Worm (Caenorhabditis elegans) whole organism, mixed stage, embryonic: Measurements from ENCODE around the gene aak-1.

ENCODE experiments used
- bed-3 ChIP-seq: fragments of 200-800 bp; sonication (Bioruptor generic); optimal IDR thresholded peaks from 3 replicates; lab custom pipeline; 2018; ENCODE audit warnings: mild to moderate bottlenecking, missing genetic modification characterization, moderate library complexity, missing compliant biosample characterization
- ceh-39 ChIP-seq: fragments of 150-350 bp; optimal IDR thresholded peaks from 2 replicates; lab custom pipeline; 2014; ENCODE audit warnings: missing biosample characterization, missing genetic modification characterization
- ceh-83 ChIP-seq: fragments of 200-800 bp; sonication (Bioruptor generic); optimal IDR thresholded peaks from 2 replicates; lab custom pipeline; 2018; ENCODE audit warnings: mild to moderate bottlenecking, missing genetic modification characterization, missing compliant biosample characterization
- ces-1 ChIP-seq: fragments of 150-350 bp; optimal IDR thresholded peaks from 2 replicates; lab custom pipeline; 2014; ENCODE audit warnings: missing biosample characterization, missing genetic modification reagents, missing genetic modification characterization
- cnd-1 ChIP-seq: fragments of 200-800 bp; sonication (Bioruptor generic); optimal IDR thresholded peaks from 2 replicates; lab custom pipeline; 2018; ENCODE audit warnings: mild to moderate bottlenecking, missing genetic modification characterization, missing compliant biosample characterization
- drap-1 ChIP-seq: fragments of 200-800 bp; sonication (Bioruptor generic); optimal IDR thresholded peaks from 3 replicates; lab custom pipeline; 2018; ENCODE audit warnings: mild to moderate bottlenecking, missing genetic modification characterization, missing compliant biosample characterization
- elt-1 ChIP-seq: sonication (generic microtip); optimal IDR thresholded peaks from 2 replicates; lab custom pipeline; 2017; ENCODE audit warnings: missing genetic modification characterization, mild to moderate bottlenecking, missing compliant biosample characterization, antibody characterized with exemption, moderate library complexity, borderline replicate concordance; ENCODE audit not compliant: insufficient read depth
- flh-1 ChIP-seq: fragments of 200-800 bp; sonication (Bioruptor generic); optimal IDR thresholded peaks from 2 replicates; lab custom pipeline; 2018; ENCODE audit warnings: mild to moderate bottlenecking, missing genetic modification characterization, moderate library complexity, missing compliant biosample characterization
- ham-2 ChIP-seq: fragments of 200-800 bp; sonication (Bioruptor generic); optimal IDR thresholded peaks from 2 replicates; lab custom pipeline; 2018; ENCODE audit warnings: mild to moderate bottlenecking, missing genetic modification characterization, missing compliant biosample characterization
- hlh-1 ChIP-seq: fragments of 150-350 bp; optimal IDR thresholded peaks from 2 replicates; lab custom pipeline; 2014; ENCODE audit warnings: missing biosample characterization, missing genetic modification reagents, missing genetic modification characterization
- lin-13 ChIP-seq: fragments of 150-350 bp; optimal IDR thresholded peaks from 2 replicates; lab custom pipeline; 2014; ENCODE audit warnings: missing biosample characterization, missing genetic modification characterization
- lin-32 ChIP-seq: fragments of 200-800 bp; sonication (Bioruptor generic); optimal IDR thresholded peaks from 2 replicates; lab custom pipeline; 2018; ENCODE audit warnings: mild to moderate bottlenecking, missing genetic modification characterization, missing compliant biosample characterization
- lsy-2 ChIP-seq: fragments of 150-350 bp; optimal IDR thresholded peaks from 2 replicates; lab custom pipeline; 2014; ENCODE audit warnings: missing biosample characterization, missing genetic modification characterization
- mab-5 ChIP-seq: fragments of 150-350 bp; optimal IDR thresholded peaks from 2 replicates; lab custom pipeline; 2014; ENCODE audit warnings: missing biosample characterization, missing genetic modification characterization
- mep-1 ChIP-seq: fragments of 150-350 bp; optimal IDR thresholded peaks from 2 replicates; lab custom pipeline; 2017; ENCODE audit warnings: missing biosample characterization, missing genetic modification reagents, missing genetic modification characterization, inconsistent platforms
- mls-2 ChIP-seq: sonication (generic microtip); optimal IDR thresholded peaks from 2 replicates; lab custom pipeline; 2016; ENCODE audit warnings: mild to moderate bottlenecking, missing genetic modification characterization, moderate library complexity, missing compliant biosample characterization
- nhr-12 ChIP-seq: fragments of 150-350 bp; optimal IDR thresholded peaks from 2 replicates; lab custom pipeline; 2014; ENCODE audit warnings: missing biosample characterization, missing genetic modification characterization
- nhr-237 ChIP-seq: fragments of 150-350 bp; optimal IDR thresholded peaks from 2 replicates; lab custom pipeline; 2014; ENCODE audit warnings: missing biosample characterization, missing genetic modification characterization
- nhr-28 ChIP-seq: fragments of 150-350 bp; optimal IDR thresholded peaks from 2 replicates; lab custom pipeline; 2014; ENCODE audit warnings: missing biosample characterization, missing genetic modification characterization
- nhr-76 ChIP-seq: sonication (generic microtip); optimal IDR thresholded peaks from 2 replicates; lab custom pipeline; 2017; ENCODE audit warnings: missing biosample characterization, missing genetic modification characterization
- pha-4 ChIP-seq: fragments of 150-350 bp; optimal IDR thresholded peaks from 2 replicates; lab custom pipeline; 2018; ENCODE audit warnings: missing biosample characterization, missing genetic modification reagents, missing genetic modification characterization
- sem-2 ChIP-seq: fragments of 200-800 bp; sonication (Bioruptor generic); optimal IDR thresholded peaks from 2 replicates; lab custom pipeline; 2018; ENCODE audit warnings: mild to moderate bottlenecking, missing genetic modification characterization, missing compliant biosample characterization
- snpc-4 ChIP-seq: fragments of 150-350 bp; optimal IDR thresholded peaks from 2 replicates; lab custom pipeline; 2014; ENCODE audit warnings: missing biosample characterization, missing genetic modification characterization
- sptf-1 ChIP-seq: sonication (generic microtip); optimal IDR thresholded peaks from 2 replicates; lab custom pipeline; 2017; ENCODE audit warnings: mild to moderate bottlenecking, missing genetic modification characterization, moderate library complexity, missing compliant biosample characterization
- tbx-8 ChIP-seq: fragments of 200-800 bp; sonication (Bioruptor generic); optimal IDR thresholded peaks from 2 replicates; lab custom pipeline; 2018; ENCODE audit warnings: mild to moderate bottlenecking, missing genetic modification characterization, moderate library complexity, missing compliant biosample characterization
- unc-120 ChIP-seq: sonication (generic microtip); optimal IDR thresholded peaks from 2 replicates; lab custom pipeline; 2017; ENCODE audit warnings: missing genetic modification characterization, missing compliant biosample characterization; ENCODE audit not compliant: poor library complexity, severe bottlenecking
- unc-39 ChIP-seq: fragments of 150-350 bp; optimal IDR thresholded peaks from 2 replicates; lab custom pipeline; 2014; ENCODE audit warnings: missing biosample characterization, missing genetic modification characterization
- zip-8 ChIP-seq: fragments of 150-350 bp; optimal IDR thresholded peaks from 2 replicates; lab custom pipeline; 2014; ENCODE audit warnings: missing biosample characterization, missing genetic modification characterization
- ztf-11 ChIP-seq: fragments of 150-350 bp; optimal IDR thresholded peaks from 2 replicates; lab custom pipeline; 2014; ENCODE audit warnings: missing biosample characterization, missing genetic modification characterization

Gene aak-1

ce11 chrIII:8726019-8726894 lies 34.6 kb downstream of the aak-1 start:
- no peak for TF ChIP-seq unc-39 (tag; lab: Kevin White, UChicago)
- no peak for TF ChIP-seq mep-1 (tag; lab: Kevin White, UChicago)
- no peak for TF ChIP-seq nhr-76 (tag; lab: Kevin White, UChicago)
- no peak for TF ChIP-seq ceh-39 (tag; lab: Kevin White, UChicago)
- TF ChIP-seq cnd-1 (tag; lab: Kevin White, UChicago) = no peak
- no peak for TF ChIP-seq nhr-237 (tag; lab: Kevin White, UChicago)
- no peak for TF ChIP-seq mls-2 (tag; lab: Kevin White, UChicago)
- no peak for TF ChIP-seq bed-3 (GFP tag; lab: Kevin White, UChicago)
- TF ChIP-seq ceh-83 (GFP tag; lab: Kevin White, UChicago) = no peak
- no peak for TF ChIP-seq tbx-8
- no peak for TF ChIP-seq ham-2 (GFP tag; lab: Kevin White, UChicago)
- TF ChIP-seq, all 35 proteins: peak for 0

- TF ChIP-seq sptf-1 (tag; lab: Kevin White, UChicago) = no peak
These were observed 35.7 kb downstream of the aak-1 start for ce11 chrIII:8725224-8725623.

ce11 chrIII:8719769-8720252 lies 41.1 kb downstream of the aak-1 start, which contains the start of gene hipr-1:
TSS of gene hipr-1 (plus strand) at chrIII:8720202.
- TF ChIP-seq sem-2 (no peak), pha-4 (peak; percentile 54)

- TF ChIP-seq lin-32 = no peak
- TF ChIP-seq hlh-1 (tag; lab: Kevin White, UChicago) = no peak
- TF ChIP-seq lin-13 (tag; lab: Kevin White, UChicago) = no peak
- TF ChIP-seq mep-1 (tag; lab: Kevin White, UChicago) = no peak
- TF ChIP-seq flh-1 (GFP tag; lab: Kevin White, UChicago) = no peak
- no peak for TF ChIP-seq mab-5 (tag; lab: Kevin White, UChicago)
These were observed 41.8 kb downstream of the aak-1 start for ce11 chrIII:8719105-8719504.

ce11 chrIII:8718592-8718991 lies 42.3 kb downstream of the aak-1 start:
- TF ChIP-seq nhr-76 (tag; lab: Kevin White, UChicago) (no peak), mep-1 (tag; lab: Kevin White, UChicago) (no peak), mab-5 (tag; lab: Kevin White, UChicago) (no peak), ztf-11 (no peak), ham-2 (GFP tag; lab: Kevin White, UChicago) (no peak), ces-1 (no peak)

ce11 chrIII:8717231-8717694 lies 43.6 kb downstream of the aak-1 start, which contains the start of gene mrpl-11:
TSS of gene mrpl-11 (plus strand) at chrIII:8717644.
- TF ChIP-seq ces-1 = no peak
- no peak for TF ChIP-seq lsy-2 (tag; lab: Kevin White, UChicago)
- TF ChIP-seq snpc-4 (tag; lab: Kevin White, UChicago) = no peak
- no peak for TF ChIP-seq sem-2
- TF ChIP-seq unc-120 (tag; lab: Kevin White, UChicago) = no peak
- TF ChIP-seq cnd-1 (tag; lab: Kevin White, UChicago) = no peak
- no peak for TF ChIP-seq ztf-11
- no peak for TF ChIP-seq flh-1 (GFP tag; lab: Kevin White, UChicago)
- TF ChIP-seq zip-8 = no peak
- no peak for TF ChIP-seq lin-13 (tag; lab: Kevin White, UChicago)
- no peak for TF ChIP-seq drap-1
- no peak for TF ChIP-seq nhr-28 (tag; lab: Kevin White, UChicago)
- TF ChIP-seq elt-1 (tag; lab: Kevin White, UChicago) = no peak
- no peak for TF ChIP-seq nhr-12 (tag; lab: Kevin White, UChicago)
- TF ChIP-seq ham-2 (GFP tag; lab: Kevin White, UChicago) = no peak
- TF ChIP-seq, all 35 proteins: peak for 0
